Worm (Caenorhabditis elegans) whole organism, L2 larva: Measurements from ENCODE around the gene nspc-18.

Source experiments
- C34F6.9 ChIP-seq: fragments of 150-350 bp; optimal IDR thresholded peaks from 2 replicates; lab custom pipeline; 2014; ENCODE audit warnings: missing biosample characterization, missing genetic modification characterization
- R02D3.7 ChIP-seq: fragments of 150-350 bp; optimal IDR thresholded peaks from 2 replicates; lab custom pipeline; 2014; ENCODE audit warnings: missing biosample characterization, missing genetic modification characterization
- Y55F3AM.14 ChIP-seq: fragments of 200-800 bp; sonication (Bioruptor generic); optimal IDR thresholded peaks from 2 replicates; lab custom pipeline; 2018; ENCODE audit warnings: mild to moderate bottlenecking, missing genetic modification characterization, missing compliant biosample characterization
- alr-1 ChIP-seq: fragments of 150-350 bp; optimal IDR thresholded peaks from 2 replicates; lab custom pipeline; 2014; ENCODE audit warnings: missing biosample characterization, missing genetic modification characterization
- aly-2 ChIP-seq: fragments of 150-350 bp; optimal IDR thresholded peaks from 2 replicates; lab custom pipeline; 2014; ENCODE audit warnings: missing biosample characterization, missing genetic modification characterization
- blmp-1 ChIP-seq: sonication (generic microtip); optimal IDR thresholded peaks from 2 replicates; lab custom pipeline; 2017; ENCODE audit warnings: missing genetic modification characterization, mild to moderate bottlenecking, missing compliant biosample characterization, antibody characterized with exemption, moderate library complexity; ENCODE audit not compliant: insufficient read depth
- ceh-16 ChIP-seq: fragments of 150-350 bp; optimal IDR thresholded peaks from 2 replicates; lab custom pipeline; 2014; ENCODE audit warnings: missing biosample characterization, missing genetic modification characterization
- crh-2 ChIP-seq: sonication (generic microtip); optimal IDR thresholded peaks from 2 replicates; lab custom pipeline; 2017; ENCODE audit warnings: missing biosample characterization, missing genetic modification characterization
- dmd-4 ChIP-seq: sonication (generic microtip); optimal IDR thresholded peaks from 2 replicates; lab custom pipeline; 2017; ENCODE audit warnings: missing biosample characterization, missing genetic modification characterization
- egl-27 ChIP-seq: sonication (generic microtip); optimal IDR thresholded peaks from 3 replicates; lab custom pipeline; 2017; ENCODE audit warnings: missing biosample characterization, missing genetic modification reagents, missing genetic modification characterization
- elt-3 ChIP-seq: sonication (generic microtip); optimal IDR thresholded peaks from 2 replicates; lab custom pipeline; 2017; ENCODE audit warnings: missing biosample characterization, missing genetic modification characterization
- fos-1 ChIP-seq: fragments of 150-350 bp; optimal IDR thresholded peaks from 2 replicates; lab custom pipeline; 2014; ENCODE audit warnings: missing biosample characterization, missing genetic modification characterization
- lin-13 ChIP-seq: fragments of 150-350 bp; optimal IDR thresholded peaks from 2 replicates; lab custom pipeline; 2014; ENCODE audit warnings: missing biosample characterization, missing genetic modification reagents, missing genetic modification characterization
- lin-39 ChIP-seq: fragments of 150-350 bp; optimal IDR thresholded peaks from 2 replicates; lab custom pipeline; 2014; ENCODE audit warnings: missing biosample characterization, missing genetic modification reagents, missing genetic modification characterization
- lsy-2 ChIP-seq, 2 experiments: fragments of 150-350 bp in 1 of 2; sonication (generic microtip) in 1 of 2; optimal IDR thresholded peaks; 2 replicates each; lab custom pipeline; 2014 to 2017; ENCODE audit warnings: missing biosample characterization in 2 of 2, missing genetic modification characterization in 2 of 2
- mab-5 ChIP-seq: fragments of 150-350 bp; optimal IDR thresholded peaks from 2 replicates; lab custom pipeline; 2014; ENCODE audit warnings: missing biosample characterization, missing genetic modification characterization
- mdl-1 ChIP-seq, 2 experiments: fragments of 150-350 bp in 1 of 2; sonication (generic microtip) in 1 of 2; optimal IDR thresholded peaks; 2 replicates each; lab custom pipeline; 2017; ENCODE audit warnings: missing biosample characterization in 2 of 2, missing genetic modification characterization in 2 of 2
- nhr-12 ChIP-seq: fragments of 150-350 bp; optimal IDR thresholded peaks from 2 replicates; lab custom pipeline; 2014; ENCODE audit warnings: missing biosample characterization, missing genetic modification characterization
- nhr-129 ChIP-seq: fragments of 150-350 bp; optimal IDR thresholded peaks from 2 replicates; lab custom pipeline; 2014; ENCODE audit warnings: missing biosample characterization, missing genetic modification characterization
- nhr-237 ChIP-seq: fragments of 150-350 bp; optimal IDR thresholded peaks from 2 replicates; lab custom pipeline; 2014; ENCODE audit warnings: missing biosample characterization, missing genetic modification characterization
- nhr-25 ChIP-seq: fragments of 150-350 bp; sonication (generic microtip); optimal IDR thresholded peaks from 3 replicates; lab custom pipeline; 2014; ENCODE audit warnings: missing biosample characterization, missing genetic modification characterization
- nhr-6 ChIP-seq: fragments of 150-350 bp; optimal IDR thresholded peaks from 2 replicates; lab custom pipeline; 2014; ENCODE audit warnings: missing biosample characterization, missing genetic modification characterization
- nhr-77 ChIP-seq: fragments of 150-350 bp; optimal IDR thresholded peaks from 2 replicates; lab custom pipeline; 2014; ENCODE audit warnings: missing biosample characterization, missing genetic modification characterization
- peb-1 ChIP-seq: fragments of 150-350 bp; optimal IDR thresholded peaks from 2 replicates; lab custom pipeline; 2014; ENCODE audit warnings: missing biosample characterization, missing genetic modification characterization
- skn-1 ChIP-seq: sonication (generic microtip); optimal IDR thresholded peaks from 2 replicates; lab custom pipeline; 2017; ENCODE audit warnings: missing biosample characterization, missing genetic modification characterization
- sma-3 ChIP-seq: sonication (generic microtip); optimal IDR thresholded peaks from 2 replicates; lab custom pipeline; 2016; ENCODE audit warnings: missing genetic modification reagents, missing genetic modification characterization, missing compliant biosample characterization
- sma-9 ChIP-seq, 2 experiments: fragments of 150-350 bp in 1 of 2; sonication (generic microtip) in 1 of 2; optimal IDR thresholded peaks; 2 replicates each; lab custom pipeline; 2014 to 2016; ENCODE audit warnings: missing genetic modification characterization in 2 of 2, mild to moderate bottlenecking in 1 of 2, missing biosample characterization in 1 of 2, missing compliant biosample characterization in 1 of 2, missing genetic modification reagents in 1 of 2, moderate library complexity in 1 of 2
- snpc-4 ChIP-seq: fragments of 150-350 bp; optimal IDR thresholded peaks from 2 replicates; lab custom pipeline; 2014; ENCODE audit warnings: missing biosample characterization, missing genetic modification characterization
- unc-39 ChIP-seq: fragments of 150-350 bp; optimal IDR thresholded peaks from 2 replicates; lab custom pipeline; 2014; ENCODE audit warnings: missing biosample characterization, missing genetic modification characterization
- unc-55 ChIP-seq: fragments of 150-350 bp; sonication (generic microtip); optimal IDR thresholded peaks from 3 replicates; lab custom pipeline; 2014; ENCODE audit warnings: missing biosample characterization, missing genetic modification reagents, missing genetic modification characterization
- unc-62 ChIP-seq: fragments of 150-350 bp; optimal IDR thresholded peaks from 2 replicates; lab custom pipeline; 2014; ENCODE audit warnings: missing biosample characterization, missing genetic modification reagents, missing genetic modification characterization
- zag-1 ChIP-seq: fragments of 150-350 bp; optimal IDR thresholded peaks from 2 replicates; lab custom pipeline; 2014; ENCODE audit warnings: missing biosample characterization, missing genetic modification characterization
- ztf-1 ChIP-seq: fragments of 200-800 bp; sonication (Bioruptor generic); conservative IDR thresholded peaks from 2 replicates; pipeline ENCODE4 v1.3.6; 2022; ENCODE audit warnings: missing genetic modification characterization, missing compliant biosample characterization

nspc-18 gene

DNA sequence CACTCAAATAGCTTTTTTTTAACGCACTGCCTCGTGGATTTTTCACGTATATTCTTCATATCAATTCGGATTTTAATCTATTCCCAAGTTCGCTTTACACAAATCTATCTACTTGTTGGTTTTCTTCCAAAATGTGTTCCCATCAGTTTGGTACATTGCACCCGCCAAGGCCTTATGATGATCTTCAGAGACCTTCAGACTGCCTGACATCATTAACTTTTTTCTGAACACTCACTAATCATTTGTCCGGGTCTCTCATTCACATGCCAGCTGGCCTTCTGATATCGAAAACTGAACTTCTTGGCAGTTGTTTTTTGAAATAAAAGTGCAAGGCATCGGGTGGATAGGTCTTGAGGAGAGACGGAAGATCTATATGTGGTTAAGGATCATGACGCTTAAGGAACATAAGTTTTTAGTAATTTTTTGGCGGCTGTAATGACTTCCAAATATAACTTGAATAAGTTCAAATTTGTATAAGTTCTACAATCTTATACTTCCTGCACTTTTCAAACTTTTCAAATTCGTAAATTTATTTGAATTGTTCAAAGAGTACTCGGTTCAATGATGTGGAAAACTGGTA lies 27.5 kb downstream of the nspc-18 start:
- TF ChIP-seq alr-1 (tag; lab: Kevin White, UChicago): no peak
- TF ChIP-seq sma-9 (GFP tag; optimal IDR thresholded peaks at IDR 0.05; lab: Kevin White, UChicago): peak; percentile 57
- TF ChIP-seq sma-9 (tag; optimal IDR thresholded peaks at IDR 0.05; lab: Kevin White, UChicago): no peak
- TF ChIP-seq crh-2 (tag; lab: Kevin White, UChicago): no peak

DNA sequence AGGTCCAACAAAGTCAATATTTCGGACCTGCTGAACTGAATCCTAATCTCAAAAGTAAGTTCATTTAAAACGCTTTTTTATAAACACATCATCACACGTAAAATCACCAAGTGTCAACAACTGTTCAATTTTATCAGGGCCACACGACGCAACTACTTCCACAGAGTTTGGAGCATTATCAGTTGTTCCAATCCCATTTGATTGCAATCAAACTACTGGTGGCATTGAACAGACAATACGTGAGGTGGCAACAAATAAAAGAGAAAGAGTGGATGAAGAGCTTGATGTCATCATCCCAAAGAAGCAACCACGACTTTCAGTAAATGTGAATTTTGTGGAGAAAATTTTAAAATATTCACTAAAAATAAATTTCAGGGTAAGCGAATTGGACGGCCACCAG lies 30.9 kb downstream of the nspc-18 start:
- TF ChIP-seq egl-27 (no peak), sma-9 (GFP tag; optimal IDR thresholded peaks at IDR 0.05; lab: Kevin White, UChicago) (peak; percentile 49), sma-9 (tag; optimal IDR thresholded peaks at IDR 0.05; lab: Kevin White, UChicago) (no peak), lsy-2 (tag; optimal IDR thresholded peaks at IDR 0.05; lab: Kevin White, UChicago) (peak in 1 of 2 experiments; percentile 35), nhr-129 (tag; lab: Kevin White, UChicago) (peak; percentile 20)

DNA sequence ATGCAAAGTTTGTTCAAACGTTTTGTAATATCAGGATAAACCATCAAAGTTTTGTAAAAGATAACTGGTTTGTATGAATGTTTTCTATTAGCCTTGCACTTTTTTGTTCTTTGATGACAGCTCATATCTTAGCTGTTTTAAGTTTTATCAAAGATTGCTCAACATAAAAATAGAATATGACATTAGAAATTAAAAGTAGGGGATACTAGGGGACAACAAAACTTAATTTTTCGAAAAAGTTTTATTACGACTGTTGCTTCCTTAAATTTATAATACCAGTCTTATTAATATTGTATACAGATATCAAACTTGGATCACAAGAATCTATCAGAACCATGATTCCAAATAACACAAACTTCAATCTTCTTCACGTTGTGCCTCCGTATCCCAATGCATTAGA lies 31.7 kb downstream of the nspc-18 start, which contains the start of gene ztf-14:
Gene ztf-14 (plus strand): TSS at position 301 of the 400 bp plus-strand sequence.
- TF ChIP-seq egl-27 (no peak), ztf-1 (GFP tag; lab: Robert Waterston, UW) (no peak), mab-5 (tag; lab: Kevin White, UChicago) (no peak), lin-13 (GFP tag; lab: Kevin White, UChicago) (no peak), peb-1 (tag; lab: Kevin White, UChicago) (no peak), mdl-1 (tag; optimal IDR thresholded peaks at IDR 0.05; lab: Kevin White, UChicago) (no peak), unc-55 (GFP tag; lab: Kevin White, UChicago) (no peak), elt-3 (tag; lab: Kevin White, UChicago) (no peak), R02D3.7 (tag; lab: Kevin White, UChicago) (no peak), blmp-1 (no peak), unc-62 (GFP tag; lab: Kevin White, UChicago) (no peak), nhr-12 (tag; lab: Kevin White, UChicago) (no peak), snpc-4 (tag; lab: Kevin White, UChicago) (no peak), Y55F3AM.14 (no peak), nhr-129 (tag; lab: Kevin White, UChicago) (no peak), aly-2 (tag; lab: Kevin White, UChicago) (no peak), lin-39 (tag; lab: Kevin White, UChicago) (no peak), nhr-77 (tag; lab: Kevin White, UChicago) (no peak)

DNA sequence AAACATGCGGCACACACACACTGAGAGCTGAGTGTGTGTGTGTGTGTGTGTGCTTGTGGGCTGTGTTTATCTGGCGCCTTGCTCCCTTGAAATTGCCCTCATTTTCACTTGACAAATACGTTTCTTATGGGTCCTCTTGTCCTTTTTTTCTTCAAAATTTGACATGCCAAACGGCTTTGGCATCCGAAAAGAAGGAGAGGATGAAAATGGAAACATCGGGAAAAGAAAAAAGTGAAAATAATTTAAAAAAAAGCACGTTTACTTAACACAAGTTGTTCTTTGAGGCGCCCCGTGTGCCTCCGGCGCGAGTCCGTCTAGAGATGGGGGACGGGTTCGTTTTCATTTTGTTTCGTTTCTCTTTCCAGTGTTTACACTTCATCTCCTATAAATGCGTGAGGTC lies 32.4 kb downstream of the nspc-18 start:
- TF ChIP-seq C34F6.9 (peak; percentile 7), Y55F3AM.14 (no peak), nhr-129 (tag; lab: Kevin White, UChicago) (peak; percentile 15)

DNA sequence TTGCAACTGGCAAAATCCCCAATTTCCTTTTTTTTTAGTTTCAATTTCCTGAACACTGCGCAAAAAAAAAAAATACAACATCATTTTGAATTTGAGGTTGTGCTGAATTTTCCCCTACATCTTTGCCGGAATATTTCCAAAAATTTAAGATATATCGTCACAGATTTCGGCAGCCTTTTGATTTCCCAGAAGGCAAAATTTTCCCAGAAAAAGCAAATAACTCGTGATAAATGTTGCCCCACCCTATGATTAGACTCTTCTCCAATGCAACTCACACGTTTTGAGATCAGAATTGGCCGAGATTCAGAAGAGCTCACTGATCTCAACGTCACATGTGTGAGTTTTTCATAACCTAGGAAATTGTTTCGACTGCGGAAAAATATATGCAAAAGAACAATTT lies 35.0 kb downstream of the nspc-18 start:
- TF ChIP-seq aly-2 (tag; lab: Kevin White, UChicago) (no peak), ztf-1 (GFP tag; lab: Robert Waterston, UW) (no peak), dmd-4 (tag; lab: Kevin White, UChicago) (no peak), zag-1 (tag; lab: Kevin White, UChicago) (no peak), sma-3 (GFP tag; lab: Kevin White, UChicago) (no peak), unc-39 (tag; lab: Kevin White, UChicago) (no peak), nhr-6 (tag; lab: Kevin White, UChicago) (no peak), nhr-129 (tag; lab: Kevin White, UChicago) (no peak), R02D3.7 (tag; lab: Kevin White, UChicago) (no peak), skn-1 (no peak), fos-1 (tag; lab: Kevin White, UChicago) (no peak), C34F6.9 (no peak), nhr-25 (tag; lab: Kevin White, UChicago) (no peak), nhr-237 (tag; lab: Kevin White, UChicago) (no peak), ceh-16 (no peak), lin-39 (tag; lab: Kevin White, UChicago) (no peak), sma-9 (GFP tag; optimal IDR thresholded peaks at IDR 0.05; lab: Kevin White, UChicago) (no peak), sma-9 (tag; optimal IDR thresholded peaks at IDR 0.05; lab: Kevin White, UChicago) (no peak)
